Worm (Caenorhabditis elegans) whole organism, L4 larva: ENCODE results near the gene F40G9.9.

ENCODE experiments used
- egl-27 ChIP-seq: sonication (generic microtip); optimal IDR thresholded peaks from 3 replicates; lab custom pipeline; 2017; ENCODE audit warnings: missing biosample characterization, missing genetic modification reagents, missing genetic modification characterization
- nhr-48 ChIP-seq: sonication (generic microtip); optimal IDR thresholded peaks from 2 replicates; lab custom pipeline; 2016; ENCODE audit warnings: mild to moderate bottlenecking, missing genetic modification characterization, missing compliant biosample characterization
- snpc-4 ChIP-seq: fragments of 150-350 bp; optimal IDR thresholded peaks from 2 replicates; lab custom pipeline; 2014; ENCODE audit warnings: missing biosample characterization, missing genetic modification characterization
- vab-7 ChIP-seq: fragments of 200-800 bp; sonication (Bioruptor generic); IDR thresholded peaks from 2 replicates; pipeline ENCODE4 v1.3.6; 2022; ENCODE audit warnings: missing genetic modification reagents, missing genetic modification characterization, missing compliant biosample characterization
- zip-2 ChIP-seq: fragments of 150-350 bp; optimal IDR thresholded peaks from 2 replicates; lab custom pipeline; 2014; ENCODE audit warnings: missing biosample characterization, missing genetic modification characterization

ce11 chrIII:169478-169877, 2.0 kb downstream of the F40G9.9 start, which contains the start of gene F40G9.18:
- TF ChIP-seq vab-7 (GFP tag; lab: Robert Waterston, UW): no peak
- TF ChIP-seq snpc-4 (tag; lab: Kevin White, UChicago): no peak
- no peak for TF ChIP-seq nhr-48
- TF ChIP-seq zip-2 (tag; lab: Kevin White, UChicago): no peak
- no peak for TF ChIP-seq egl-27 (tag; lab: Kevin White, UChicago)
